Worm (Caenorhabditis elegans) whole organism, early embryonic: ENCODE data around the gene srt-32.

Experiments used
- B0310.2 ChIP-seq: sonication (generic microtip); optimal IDR thresholded peaks from 2 replicates; lab custom pipeline; 2016; ENCODE audit warnings: mild to moderate bottlenecking, missing genetic modification characterization, missing compliant biosample characterization
- F13C5.2 ChIP-seq: sonication (generic microtip); optimal IDR thresholded peaks from 2 replicates; lab custom pipeline; 2017; ENCODE audit warnings: mild to moderate bottlenecking, missing genetic modification characterization, inconsistent platforms, missing compliant biosample characterization
- aly-1 ChIP-seq: sonication (generic microtip); optimal IDR thresholded peaks from 2 replicates; lab custom pipeline; 2016; ENCODE audit warnings: missing genetic modification characterization, missing compliant biosample characterization
- ama-1 ChIP-seq: fragments of 150-350 bp; optimal IDR thresholded peaks from 2 replicates; lab custom pipeline; 2014
- ceh-13 ChIP-seq: fragments of 200-800 bp; sonication (Bioruptor generic); optimal IDR thresholded peaks from 2 replicates; lab custom pipeline; 2018; ENCODE audit warnings: mild to moderate bottlenecking, missing genetic modification characterization, missing compliant biosample characterization
- ets-7 ChIP-seq: sonication (generic microtip); optimal IDR thresholded peaks from 2 replicates; lab custom pipeline; 2016; ENCODE audit warnings: missing genotype, missing genetic modification characterization, missing compliant biosample characterization
- flt-1 ChIP-seq: fragments of 200-800 bp; sonication (Bioruptor generic); IDR thresholded peaks from 2 replicates; pipeline ENCODE4 v1.3.6; 2022; ENCODE audit warnings: missing genetic modification characterization, missing compliant biosample characterization
- hmg-4 ChIP-seq: fragments of 200-800 bp; sonication (Bioruptor generic); optimal IDR thresholded peaks from 2 replicates; lab custom pipeline; 2018; ENCODE audit warnings: mild to moderate bottlenecking, missing genetic modification characterization, missing compliant biosample characterization
- pes-1 ChIP-seq: fragments of 200-800 bp; sonication (Bioruptor generic); IDR thresholded peaks from 2 replicates; pipeline ENCODE4 v1.3.6; 2022; ENCODE audit warnings: missing genetic modification reagents, missing genetic modification characterization, missing compliant biosample characterization
- scrt-1 ChIP-seq: fragments of 200-800 bp; sonication (Bioruptor generic); IDR thresholded peaks from 2 replicates; pipeline ENCODE4 v1.3.6; 2022; ENCODE audit warnings: missing genetic modification characterization, missing compliant biosample characterization
- sea-1 ChIP-seq: fragments of 200-800 bp; sonication (Bioruptor generic); conservative IDR thresholded peaks from 2 replicates; pipeline ENCODE4 v1.3.6; 2022; ENCODE audit warnings: missing genetic modification characterization, missing compliant biosample characterization
- tbx-37 ChIP-seq: fragments of 200-800 bp; sonication (Bioruptor generic); conservative IDR thresholded peaks from 2 replicates; pipeline ENCODE4 v1.3.6; 2022; ENCODE audit warnings: missing genetic modification reagents, missing genetic modification characterization, missing compliant biosample characterization

DNA sequence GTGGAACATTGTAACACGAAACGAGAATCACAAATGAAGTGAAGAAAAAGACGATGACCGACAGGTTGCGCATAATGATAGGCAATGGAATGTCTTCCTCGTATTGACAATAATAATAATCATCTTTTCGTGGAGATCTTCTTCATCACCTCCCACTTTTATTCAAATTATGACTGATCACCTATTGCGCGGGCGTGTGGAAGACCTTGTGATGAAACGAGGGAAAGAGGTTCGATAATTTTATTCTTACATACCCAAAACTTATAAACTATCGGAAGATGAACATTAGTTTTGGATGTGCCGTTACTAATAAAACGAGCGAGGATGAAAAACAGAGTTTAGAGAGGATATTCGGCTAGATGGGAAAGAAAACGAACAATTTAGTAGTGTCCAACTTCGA lies 36.3 kb upstream of the srt-32 start, which contains the start of gene C53A5.2:
- TF ChIP-seq F13C5.2 (tag; lab: Kevin White, UChicago), result no peak
- TF ChIP-seq tbx-37 (GFP tag; lab: Robert Waterston, UW), result no peak
- no peak for TF ChIP-seq pes-1 (GFP tag; lab: Robert Waterston, UW)
- TF ChIP-seq sea-1 (GFP tag; lab: Robert Waterston, UW), result no peak
- TF ChIP-seq hmg-4, result no peak
- no peak for TF ChIP-seq ama-1
- TF ChIP-seq ets-7 (tag; lab: Kevin White, UChicago), result no peak
- TF ChIP-seq B0310.2 (tag; lab: Kevin White, UChicago), result no peak
- no peak for TF ChIP-seq aly-1
- no peak for TF ChIP-seq scrt-1 (GFP tag; lab: Robert Waterston, UW)
- no peak for TF ChIP-seq flt-1
- no peak for TF ChIP-seq ceh-13 (GFP tag; lab: Kevin White, UChicago)
